Worm (Caenorhabditis elegans) whole organism, L4 larva: ENCODE results near the gene ptc-3.

Experiments used
- F10B5.3 ChIP-seq: sonication (generic microtip); optimal IDR thresholded peaks from 2 replicates; lab custom pipeline; 2016; ENCODE audit warnings: mild to moderate bottlenecking, missing genetic modification characterization, missing compliant biosample characterization
- F49E8.2 ChIP-seq: sonication (generic microtip); optimal IDR thresholded peaks from 2 replicates; lab custom pipeline; 2016; ENCODE audit warnings: missing compliant biosample characterization, mild to moderate bottlenecking, missing genetic modification characterization, borderline replicate concordance
- Y105C5A.15 ChIP-seq: fragments of 200-800 bp; sonication (Bioruptor generic); IDR thresholded peaks from 2 replicates; pipeline ENCODE4 v1.3.6; 2022; ENCODE audit warnings: missing genetic modification characterization, missing compliant biosample characterization
- ZK337.2 ChIP-seq: fragments of 200-800 bp; sonication (Bioruptor generic); IDR thresholded peaks from 2 replicates; pipeline ENCODE4 v1.3.6; 2022; ENCODE audit warnings: missing genetic modification reagents, missing genetic modification characterization, missing compliant biosample characterization
- aha-1 ChIP-seq: fragments of 150-350 bp; peaks from one replicate; lab custom pipeline; 2014; ENCODE audit warnings: missing biosample characterization, missing genetic modification characterization
- ama-1 ChIP-seq: fragments of 150-350 bp; optimal IDR thresholded peaks from 2 replicates; lab custom pipeline; 2014; ENCODE audit warnings: inconsistent platforms, mixed read lengths
- hif-1 ChIP-seq, 2 experiments: sonication (generic microtip); optimal IDR thresholded peaks; 2 replicates each; lab custom pipeline; 2016 to 2017; ENCODE audit warnings: missing compliant biosample characterization in 2 of 2, missing genetic modification characterization in 2 of 2, missing genetic modification reagents in 2 of 2, missing genotype in 2 of 2, mild to moderate bottlenecking in 1 of 2
- lin-13 ChIP-seq: fragments of 150-350 bp; optimal IDR thresholded peaks from 2 replicates; lab custom pipeline; 2014; ENCODE audit warnings: missing biosample characterization, missing genetic modification reagents, missing genetic modification characterization
- nhr-28 ChIP-seq: fragments of 150-350 bp; optimal IDR thresholded peaks from 2 replicates; lab custom pipeline; 2014; ENCODE audit warnings: missing biosample characterization, missing genetic modification characterization
- set-16 ChIP-seq: fragments of 200-800 bp; sonication (Bioruptor generic); IDR thresholded peaks from 2 replicates; pipeline ENCODE4 v1.3.6; 2022; ENCODE audit warnings: missing genetic modification reagents, missing genetic modification characterization, missing compliant biosample characterization
- ztf-11 ChIP-seq: fragments of 150-350 bp; optimal IDR thresholded peaks from 2 replicates; lab custom pipeline; 2014; ENCODE audit warnings: missing biosample characterization, missing genetic modification characterization

ce11 chrII:2861385-2862099 lies 9.1 kb upstream of the ptc-3 start:
- TF ChIP-seq hif-1 (tag; optimal IDR thresholded peaks at IDR 0.05; lab: Kevin White, UChicago) (no peak), ZK337.2 (GFP tag; lab: Robert Waterston, UW) (peak; percentile 42; the same call in 1 of the 2 replicates), set-16 (GFP tag; lab: Robert Waterston, UW) (peak; percentile 71), ama-1 (lab: Kevin White, UChicago) (no peak), lin-13 (GFP tag; lab: Kevin White, UChicago) (peak; percentile 65), ztf-11 (no peak), nhr-28 (tag; lab: Kevin White, UChicago) (peak; percentile 9), F49E8.2 (no peak), aha-1 (tag; lab: Kevin White, UChicago) (peak; percentile 95), F10B5.3 (tag; lab: Kevin White, UChicago) (peak; percentile 20), Y105C5A.15 (peak; percentile 30; the same call in 1 of the 2 replicates)
